Fruit fly (Drosophila melanogaster) whole organism, embryonic: ENCODE results near the gene CG1738.
A peak's percentile ranks its signal among the peaks of the same experiment; 100 is the strongest.

Source experiments
- Antp ChIP-seq: fragments of 200-800 bp; sonication (Bioruptor generic); optimal IDR thresholded peaks from 3 replicates; lab custom pipeline; 2016; ENCODE audit warnings: missing biosample characterization, missing genetic modification characterization
- Asciz ChIP-seq: fragments of 200-800 bp; sonication (Bioruptor generic); optimal IDR thresholded peaks from 2 replicates; lab custom pipeline; 2017; ENCODE audit warnings: missing biosample characterization, mild to moderate bottlenecking, missing genetic modification characterization, missing genetic modification reagents
- Atf3 ChIP-seq: fragments of 200-800 bp; sonication (Bioruptor generic); optimal IDR thresholded peaks from 3 replicates; lab custom pipeline; 2016; ENCODE audit warnings: missing biosample characterization, missing genetic modification characterization
- CG10209 ChIP-seq: fragments of 200-800 bp; sonication (Bioruptor generic); optimal IDR thresholded peaks from 3 replicates; lab custom pipeline; 2017; ENCODE audit warnings: missing biosample characterization, mild to moderate bottlenecking, missing genetic modification characterization, missing genetic modification reagents
- CG12299 ChIP-seq: fragments of 200-800 bp; sonication (Bioruptor generic); optimal IDR thresholded peaks from 2 replicates; lab custom pipeline; 2018; ENCODE audit warnings: missing biosample characterization, mild to moderate bottlenecking, missing genetic modification characterization
- CG13123 ChIP-seq: fragments of 200-800 bp; sonication (Bioruptor generic); optimal IDR thresholded peaks from 2 replicates; lab custom pipeline; 2016; ENCODE audit warnings: missing biosample characterization, missing genetic modification characterization
- CG1529 ChIP-seq: fragments of 200-800 bp; sonication (Bioruptor generic); optimal IDR thresholded peaks from 3 replicates; lab custom pipeline; 2018; ENCODE audit warnings: missing biosample characterization, missing genetic modification characterization
- CG17912 ChIP-seq: fragments of 200-800 bp; sonication (Bioruptor generic); optimal IDR thresholded peaks from 2 replicates; lab custom pipeline; 2018; ENCODE audit warnings: missing biosample characterization, mild to moderate bottlenecking, missing genetic modification characterization
- CG1792 ChIP-seq: fragments of 200-800 bp; sonication (Bioruptor generic); optimal IDR thresholded peaks from 2 replicates; lab custom pipeline; 2016; ENCODE audit warnings: missing biosample characterization, missing genetic modification characterization
- CG18011 ChIP-seq: fragments of 200-800 bp; sonication (Bioruptor generic); optimal IDR thresholded peaks from 2 replicates; lab custom pipeline; 2017; ENCODE audit warnings: missing biosample characterization, missing genetic modification characterization, mild to moderate bottlenecking, moderate library complexity, missing genotype
- CG18262 ChIP-seq: fragments of 200-800 bp; optimal IDR thresholded peaks from 3 replicates; lab custom pipeline; 2019; ENCODE audit warnings: missing biosample characterization, mild to moderate bottlenecking, missing genetic modification characterization, moderate library complexity
- CG2120 ChIP-seq: fragments of 200-800 bp; sonication (Bioruptor generic); optimal IDR thresholded peaks from 3 replicates; lab custom pipeline; 2016; ENCODE audit warnings: missing biosample characterization, missing genetic modification characterization
- CG2202 ChIP-seq: fragments of 200-800 bp; sonication (Bioruptor generic); optimal IDR thresholded peaks from 2 replicates; lab custom pipeline; 2018; ENCODE audit warnings: missing biosample characterization, mild to moderate bottlenecking, missing genetic modification characterization
- CG2875 ChIP-seq: fragments of 200-800 bp; sonication (Bioruptor generic); optimal IDR thresholded peaks from 2 replicates; lab custom pipeline; 2017; ENCODE audit warnings: missing biosample characterization, mild to moderate bottlenecking, missing genetic modification characterization, missing genetic modification reagents
- CG2889 ChIP-seq: fragments of 200-800 bp; sonication (Bioruptor generic); IDR thresholded peaks from 3 replicates; pipeline ENCODE4 v1.3.6; 2022; ENCODE audit warnings: missing biosample characterization, missing genetic modification characterization
- CG3163 ChIP-seq: fragments of 200-800 bp; sonication (Bioruptor generic); optimal IDR thresholded peaks from 3 replicates; lab custom pipeline; 2016; ENCODE audit warnings: missing biosample characterization, missing genetic modification characterization
- CG4360 ChIP-seq: fragments of 200-800 bp; sonication (Bioruptor generic); IDR thresholded peaks from 2 replicates; pipeline ENCODE4 v1.3.6; 2022; ENCODE audit warnings: missing biosample characterization, missing genetic modification characterization
- CG43689 ChIP-seq: fragments of 200-800 bp; sonication (Bioruptor generic); IDR thresholded peaks from 2 replicates; pipeline ENCODE4 v1.3.6; 2022; ENCODE audit warnings: missing biosample characterization, missing genetic modification characterization
- CG4404 ChIP-seq: fragments of 200-800 bp; sonication (Bioruptor generic); IDR thresholded peaks from 2 replicates; pipeline ENCODE4 v1.3.6; 2022; ENCODE audit warnings: missing biosample characterization, missing genetic modification characterization
- CG4617 ChIP-seq: fragments of 200-800 bp; sonication (Bioruptor generic); optimal IDR thresholded peaks from 3 replicates; lab custom pipeline; 2016; ENCODE audit warnings: missing biosample characterization, missing genetic modification characterization, borderline replicate concordance
- CG4730 ChIP-seq: fragments of 200-800 bp; sonication (Bioruptor generic); IDR thresholded peaks from 2 replicates; pipeline ENCODE4 v1.3.6; 2022; ENCODE audit warnings: missing biosample characterization, missing genetic modification characterization
- CG6854 ChIP-seq: fragments of 200-800 bp; sonication (Bioruptor generic); optimal IDR thresholded peaks from 3 replicates; lab custom pipeline; 2017; ENCODE audit warnings: missing biosample characterization, mild to moderate bottlenecking, missing genetic modification characterization
- CG7963 ChIP-seq: fragments of 200-800 bp; sonication (Bioruptor generic); IDR thresholded peaks from 3 replicates; pipeline ENCODE4 v1.3.6; 2022; ENCODE audit warnings: missing biosample characterization, missing genetic modification characterization; ENCODE audit not compliant: partially characterized antibody
- CG7987 ChIP-seq: fragments of 200-800 bp; sonication (Bioruptor generic); optimal IDR thresholded peaks from 2 replicates; lab custom pipeline; 2018; ENCODE audit warnings: missing biosample characterization, mild to moderate bottlenecking, missing genetic modification characterization, moderate library complexity
- CG8924 ChIP-seq: fragments of 200-800 bp; optimal IDR thresholded peaks from 3 replicates; lab custom pipeline; 2019; ENCODE audit warnings: missing biosample characterization, mild to moderate bottlenecking, missing genetic modification characterization, moderate library complexity
- CTCF ChIP-seq: fragments of 200-800 bp; sonication (Bioruptor generic); optimal IDR thresholded peaks from 2 replicates; lab custom pipeline; 2017; ENCODE audit warnings: missing biosample characterization, mild to moderate bottlenecking, missing genetic modification characterization, moderate library complexity
- CoRest ChIP-seq: fragments of 200-800 bp; sonication (Bioruptor generic); optimal IDR thresholded peaks from 3 replicates; lab custom pipeline; 2018; ENCODE audit warnings: missing biosample characterization, mild to moderate bottlenecking, missing genetic modification characterization, moderate library complexity
- Fer3 ChIP-seq: fragments of 200-800 bp; sonication (Bioruptor generic); optimal IDR thresholded peaks from 2 replicates; lab custom pipeline; 2018; ENCODE audit warnings: missing biosample characterization, mild to moderate bottlenecking, missing genetic modification characterization, moderate library complexity
- Hmr ChIP-seq: fragments of 200-800 bp; sonication (Bioruptor generic); optimal IDR thresholded peaks from 3 replicates; lab custom pipeline; 2017; ENCODE audit warnings: mild to moderate bottlenecking, missing biosample characterization, missing genetic modification reagents, missing genetic modification characterization
- Nf-YA ChIP-seq: fragments of 200-800 bp; sonication (Bioruptor generic); IDR thresholded peaks from 2 replicates; pipeline ENCODE4 v1.3.6; 2022; ENCODE audit warnings: missing biosample characterization, missing genetic modification characterization
- PHDP ChIP-seq: fragments of 200-800 bp; sonication (Bioruptor generic); optimal IDR thresholded peaks from 3 replicates; lab custom pipeline; 2018; ENCODE audit warnings: missing biosample characterization, mild to moderate bottlenecking, missing genetic modification characterization, moderate library complexity
- ase ChIP-seq: fragments of 200-800 bp; sonication (Bioruptor generic); IDR thresholded peaks from 3 replicates; pipeline ENCODE4 v1.3.6; 2022; ENCODE audit warnings: missing biosample characterization, missing genetic modification characterization
- bowl ChIP-seq: fragments of 200-800 bp; sonication (Bioruptor generic); IDR thresholded peaks from 2 replicates; pipeline ENCODE4 v1.3.6; 2022; ENCODE audit warnings: missing biosample characterization, missing genetic modification characterization
- br ChIP-seq: fragments of >200 bp; optimal IDR thresholded peaks from 2 replicates; lab custom pipeline; 2017
- corto ChIP-seq: fragments of 200-800 bp; sonication (Bioruptor generic); optimal IDR thresholded peaks from 2 replicates; lab custom pipeline; 2016; ENCODE audit warnings: missing biosample characterization, mild to moderate bottlenecking, missing genetic modification characterization, moderate library complexity
- dpn ChIP-seq, 2 experiments: fragments of 200-800 bp; sonication (Bioruptor generic); optimal IDR thresholded peaks; 3 replicates each; lab custom pipeline; 2016; ENCODE audit warnings: missing biosample characterization in 2 of 2, missing genetic modification characterization in 2 of 2
- esg ChIP-seq: fragments of 200-800 bp; sonication (Bioruptor generic); conservative IDR thresholded peaks from 2 replicates; pipeline ENCODE4 v1.3.6; 2022; ENCODE audit warnings: missing biosample characterization, missing genetic modification characterization
- ham ChIP-seq: fragments of 200-800 bp; sonication (Bioruptor generic); IDR thresholded peaks from 2 replicates; pipeline ENCODE4 v1.3.6; 2022; ENCODE audit warnings: missing biosample characterization, missing genetic modification characterization
- jumu ChIP-seq: fragments of 200-800 bp; sonication (Bioruptor generic); optimal IDR thresholded peaks from 3 replicates; lab custom pipeline; 2016; ENCODE audit warnings: missing biosample characterization, missing genetic modification characterization
- kah ChIP-seq: fragments of 200-800 bp; sonication (Bioruptor generic); optimal IDR thresholded peaks from 2 replicates; lab custom pipeline; 2018; ENCODE audit warnings: missing biosample characterization, mild to moderate bottlenecking, missing genetic modification characterization
- nmo ChIP-seq: fragments of 200-800 bp; sonication (Bioruptor generic); optimal IDR thresholded peaks from 2 replicates; lab custom pipeline; 2018; ENCODE audit warnings: missing biosample characterization, mild to moderate bottlenecking, missing genetic modification characterization, moderate library complexity
- onecut ChIP-seq: fragments of 200-800 bp; sonication (Bioruptor generic); IDR thresholded peaks from 2 replicates; pipeline ENCODE4 v1.3.6; 2022; ENCODE audit warnings: missing biosample characterization, missing genetic modification characterization
- org-1 ChIP-seq: fragments of 200-800 bp; sonication (Bioruptor generic); optimal IDR thresholded peaks from 2 replicates; lab custom pipeline; 2017; ENCODE audit warnings: missing biosample characterization, missing genetic modification characterization
- otp ChIP-seq: fragments of 200-800 bp; sonication (Bioruptor generic); IDR thresholded peaks from 3 replicates; pipeline ENCODE4, ENCODE4 v1.3.6; 2022; ENCODE audit warnings: missing biosample characterization, missing genetic modification characterization
- pfk ChIP-seq: fragments of 200-800 bp; sonication (Bioruptor generic); optimal IDR thresholded peaks from 2 replicates; lab custom pipeline; 2018; ENCODE audit warnings: missing biosample characterization, mild to moderate bottlenecking, missing genetic modification characterization, moderate library complexity
- pho ChIP-seq: fragments of 200-800 bp; sonication (Bioruptor generic); optimal IDR thresholded peaks from 2 replicates; lab custom pipeline; 2016; ENCODE audit warnings: missing biosample characterization, missing genetic modification characterization
- row ChIP-seq: fragments of 200-800 bp; sonication (Bioruptor generic); IDR thresholded peaks from 3 replicates; pipeline ENCODE4 v1.3.6; 2022; ENCODE audit warnings: missing biosample characterization, missing genetic modification characterization
- salm ChIP-seq: fragments of 200-800 bp; sonication (Bioruptor generic); optimal IDR thresholded peaks from 2 replicates; lab custom pipeline; 2018; ENCODE audit warnings: missing biosample characterization, mild to moderate bottlenecking, missing genetic modification characterization
- slou ChIP-seq: fragments of 200-800 bp; sonication (Bioruptor generic); optimal IDR thresholded peaks from 3 replicates; lab custom pipeline; 2016; ENCODE audit warnings: missing biosample characterization, missing genetic modification characterization
- tin ChIP-seq: fragments of 200-800 bp; sonication (Bioruptor generic); optimal IDR thresholded peaks from 3 replicates; lab custom pipeline; 2016; ENCODE audit warnings: missing biosample characterization, missing genetic modification characterization
- tio ChIP-seq: fragments of 200-800 bp; sonication (Bioruptor generic); optimal IDR thresholded peaks from 2 replicates; lab custom pipeline; 2017; ENCODE audit warnings: missing biosample characterization, missing genetic modification characterization, inconsistent platforms
- trem ChIP-seq: fragments of 200-800 bp; optimal IDR thresholded peaks from 3 replicates; lab custom pipeline; 2019; ENCODE audit warnings: missing biosample characterization, mild to moderate bottlenecking, missing genetic modification characterization, moderate library complexity

The CG1738 gene

dm6 chrX:11325175-11325768 lies 23.6 kb upstream of the CG1738 start, which contains the start of gene Gapvd1 (continued):
- no peak for TF ChIP-seq kah (GFP tag; lab: Kevin White, UChicago)
- no peak for TF ChIP-seq bowl (GFP tag; lab: Robert Waterston, UW)
- no peak for TF ChIP-seq onecut (GFP tag; lab: Robert Waterston, UW)
- no peak for TF ChIP-seq CG13123
- no peak for TF ChIP-seq otp (GFP tag; lab: Robert Waterston, UW)
- TF ChIP-seq CoRest: no peak
- TF ChIP-seq Atf3: no peak
- TF ChIP-seq tin (GFP tag; lab: Kevin White, UChicago): no peak
- TF ChIP-seq pfk (GFP tag; lab: Kevin White, UChicago): no peak
- peak; percentile 48 for TF ChIP-seq row (GFP tag; lab: Robert Waterston, UW)
- TF ChIP-seq CG2120 (GFP tag; lab: Kevin White, UChicago): peak; percentile 49
- TF ChIP-seq ase (GFP tag; lab: Robert Waterston, UW): no peak
- peak; percentile 52 for TF ChIP-seq trem
- no peak for TF ChIP-seq CG1792 (GFP tag; lab: Kevin White, UChicago)
- TF ChIP-seq PHDP (tag; lab: Kevin White, UChicago): no peak
- no peak for TF ChIP-seq CG1529 (GFP tag; lab: Kevin White, UChicago)
- TF ChIP-seq CG3163 (GFP tag; lab: Kevin White, UChicago): peak; percentile 2
- TF ChIP-seq org-1: no peak
- no peak for TF ChIP-seq CG18262 (tag; lab: Kevin White, UChicago)
- no peak for TF ChIP-seq CG4730 (GFP tag; lab: Robert Waterston, UW)
- TF ChIP-seq Fer3: no peak
- no peak for TF ChIP-seq CG10209 (GFP tag; lab: Kevin White, UChicago)
- no peak for TF ChIP-seq Nf-YA (GFP tag; lab: Robert Waterston, UW)
- TF ChIP-seq CG4617: peak; percentile 60
- no peak for TF ChIP-seq ham (GFP tag; lab: Robert Waterston, UW)
- TF ChIP-seq br: no peak
- TF ChIP-seq CG8924 (tag; lab: Kevin White, UChicago): peak; percentile 47
- TF ChIP-seq slou (GFP tag; lab: Kevin White, UChicago): no peak
- TF ChIP-seq Antp: no peak
- peak; percentile 6 for TF ChIP-seq Hmr (GFP tag; lab: Kevin White, UChicago)
- TF ChIP-seq pho (GFP tag; lab: Kevin White, UChicago): no peak
- TF ChIP-seq esg (GFP tag; lab: Robert Waterston, UW): no peak
- TF ChIP-seq CG7987 (GFP tag; lab: Kevin White, UChicago): no peak
- no peak for TF ChIP-seq nmo
- TF ChIP-seq jumu (GFP tag; lab: Kevin White, UChicago): peak; percentile 15
- peak; percentile 86 for TF ChIP-seq CG7963 (GFP tag; lab: Robert Waterston, UW)
- no peak for TF ChIP-seq CG18011 (GFP tag; lab: Kevin White, UChicago)
- TF ChIP-seq CG4404 (GFP tag; lab: Robert Waterston, UW): no peak
- TF ChIP-seq CG2875 (GFP tag; lab: Kevin White, UChicago): no peak
- TF ChIP-seq CG12299 (tag; lab: Kevin White, UChicago): peak; percentile 41
- TF ChIP-seq CG2202 (tag; lab: Kevin White, UChicago): no peak
- TF ChIP-seq tio (GFP tag; lab: Kevin White, UChicago): no peak
- TF ChIP-seq CTCF: no peak
- no peak for TF ChIP-seq CG6854 (GFP tag; lab: Kevin White, UChicago)
- TF ChIP-seq CG43689 (GFP tag; lab: Robert Waterston, UW): no peak
- peak; percentile 93 for TF ChIP-seq CG4360 (GFP tag; lab: Robert Waterston, UW)
- TF ChIP-seq salm (tag; lab: Kevin White, UChicago): no peak
- no peak for TF ChIP-seq CG17912
- peak; percentile 10 to 20 for TF ChIP-seq dpn (GFP tag; optimal IDR thresholded peaks at IDR 0.05; lab: Kevin White, UChicago)
- TF ChIP-seq CG2889 (GFP tag; lab: Robert Waterston, UW): no peak
- no peak for TF ChIP-seq corto (GFP tag; lab: Kevin White, UChicago)
- TF ChIP-seq Asciz (GFP tag; lab: Kevin White, UChicago): no peak
